Worm (Caenorhabditis elegans): ENCODE data around the gene mcp-1.

DNA sequence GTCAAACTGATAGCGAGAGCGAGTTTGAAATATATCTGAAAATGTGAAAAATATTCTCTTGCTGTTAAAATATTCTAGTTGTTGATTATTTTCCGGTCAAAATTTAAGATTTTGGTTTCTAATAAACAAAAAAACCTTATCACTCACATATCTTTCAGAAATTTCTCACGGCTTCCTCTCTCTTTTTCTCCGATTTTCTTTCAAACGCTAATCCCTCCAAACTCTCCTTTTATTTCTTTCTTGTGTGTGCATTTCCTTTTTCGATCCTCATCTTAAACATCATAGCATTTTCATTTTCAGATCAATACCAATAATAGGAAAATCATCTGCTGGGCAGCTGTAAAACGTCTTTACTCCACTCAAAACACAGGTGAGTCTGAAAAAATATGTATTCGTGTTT lies 41.7 kb downstream of the mcp-1 start, which contains the start of gene fos-1:
- TF ChIP-seq snpc-4 (tag; optimal IDR thresholded peaks at IDR 0.05) (no peak), elt-3 (tag; optimal IDR thresholded peaks at IDR 0.05) (no peak), nhr-28 (tag; optimal IDR thresholded peaks at IDR 0.05) (no peak)
